Worm (Caenorhabditis elegans) whole organism, L4 larva: ENCODE data around the gene flp-24.
A peak's percentile ranks its signal among the peaks of the same experiment; 100 is the strongest.
"Not testable (repeated sequence)": the region's sequence is repeated elsewhere in the genome, so short reads cannot be mapped to it uniquely, and the experiment has no call there.

Experiments
- F37D6.2 ChIP-seq: sonication (generic microtip); optimal IDR thresholded peaks from 2 replicates; lab custom pipeline; 2016; ENCODE audit warnings: mild to moderate bottlenecking, missing genetic modification characterization, missing compliant biosample characterization
- R02D3.7 ChIP-seq: fragments of 150-350 bp; sonication (generic microtip); optimal IDR thresholded peaks from 3 replicates; lab custom pipeline; 2014; ENCODE audit warnings: missing biosample characterization, missing genetic modification characterization
- Y105C5A.15 ChIP-seq: fragments of 200-800 bp; sonication (Bioruptor generic); IDR thresholded peaks from 2 replicates; pipeline ENCODE4 v1.3.6; 2022; ENCODE audit warnings: missing genetic modification characterization, missing compliant biosample characterization
- Y75B8A.6 ChIP-seq: fragments of 200-800 bp; sonication (Bioruptor generic); IDR thresholded peaks from 2 replicates; pipeline ENCODE4 v1.3.6; 2022; ENCODE audit warnings: missing genetic modification reagents, missing genetic modification characterization, missing compliant biosample characterization
- aha-1 ChIP-seq: fragments of 150-350 bp; peaks from one replicate; lab custom pipeline; 2014; ENCODE audit warnings: missing biosample characterization, missing genetic modification characterization
- arid-1 ChIP-seq: fragments of 200-800 bp; sonication (Bioruptor generic); conservative IDR thresholded peaks from 2 replicates; pipeline ENCODE4 v1.3.6; 2022; ENCODE audit warnings: missing genetic modification reagents, missing genetic modification characterization, missing compliant biosample characterization
- ceh-20 ChIP-seq: fragments of 200-800 bp; sonication (Bioruptor generic); IDR thresholded peaks from 2 replicates; pipeline ENCODE4 v1.3.6; 2022; ENCODE audit warnings: missing genetic modification reagents, missing genetic modification characterization, missing compliant biosample characterization
- ces-1 ChIP-seq: fragments of 150-350 bp; sonication (generic microtip); optimal IDR thresholded peaks from 4 replicates; lab custom pipeline; 2014; ENCODE audit warnings: missing biosample characterization, missing genetic modification reagents, missing genetic modification characterization
- ctbp-1 ChIP-seq: fragments of 200-800 bp; sonication (Bioruptor generic); IDR thresholded peaks from 2 replicates; pipeline ENCODE4 v1.3.6; 2022; ENCODE audit warnings: missing genetic modification reagents, missing genetic modification characterization, missing compliant biosample characterization
- egl-43 ChIP-seq: fragments of 200-800 bp; sonication (Bioruptor generic); IDR thresholded peaks from 2 replicates; pipeline ENCODE4 v1.3.6; 2022; ENCODE audit warnings: missing genetic modification reagents, missing genetic modification characterization, missing compliant biosample characterization
- fkh-10 ChIP-seq: fragments of 150-350 bp; optimal IDR thresholded peaks from 2 replicates; lab custom pipeline; 2014; ENCODE audit warnings: missing biosample characterization, missing genetic modification reagents, missing genetic modification characterization
- fos-1 ChIP-seq: fragments of 150-350 bp; optimal IDR thresholded peaks from 2 replicates; lab custom pipeline; 2014; ENCODE audit warnings: missing biosample characterization, missing genetic modification characterization
- hif-1 ChIP-seq, 2 experiments: sonication (generic microtip); optimal IDR thresholded peaks; 2 replicates each; lab custom pipeline; 2016 to 2017; ENCODE audit warnings: missing compliant biosample characterization in 2 of 2, missing genetic modification characterization in 2 of 2, missing genetic modification reagents in 2 of 2, missing genotype in 2 of 2, mild to moderate bottlenecking in 1 of 2
- jun-1 ChIP-seq: fragments of 150-350 bp; optimal IDR thresholded peaks from 2 replicates; lab custom pipeline; 2014; ENCODE audit warnings: missing biosample characterization, missing genetic modification reagents, missing genetic modification characterization
- lin-13 ChIP-seq: fragments of 150-350 bp; optimal IDR thresholded peaks from 2 replicates; lab custom pipeline; 2014; ENCODE audit warnings: missing biosample characterization, missing genetic modification reagents, missing genetic modification characterization
- lir-3 ChIP-seq: sonication (generic microtip); optimal IDR thresholded peaks from 2 replicates; lab custom pipeline; 2016; ENCODE audit warnings: mild to moderate bottlenecking, missing genetic modification characterization, missing compliant biosample characterization
- lsy-2 ChIP-seq, 2 experiments: fragments of 150-350 bp in 1 of 2; sonication (generic microtip) in 1 of 2; optimal IDR thresholded peaks; 2 replicates each; lab custom pipeline; 2014 to 2017; ENCODE audit warnings: missing biosample characterization in 2 of 2, missing genetic modification characterization in 2 of 2
- mdt-29 ChIP-seq: fragments of 200-800 bp; sonication (Bioruptor generic); IDR thresholded peaks from 2 replicates; pipeline ENCODE4 v1.3.6; 2022; ENCODE audit warnings: missing genetic modification reagents, missing genetic modification characterization, missing compliant biosample characterization
- mep-1 ChIP-seq: fragments of 150-350 bp; sonication (generic microtip); optimal IDR thresholded peaks from 3 replicates; lab custom pipeline; 2014; ENCODE audit warnings: missing biosample characterization, missing genetic modification characterization
- nhr-25 ChIP-seq: sonication (generic microtip); optimal IDR thresholded peaks from 2 replicates; lab custom pipeline; 2017; ENCODE audit warnings: missing genetic modification characterization, mild to moderate bottlenecking, missing compliant biosample characterization, antibody characterized with exemption, moderate library complexity, borderline replicate concordance; ENCODE audit not compliant: insufficient read depth
- nhr-28 ChIP-seq: fragments of 150-350 bp; optimal IDR thresholded peaks from 2 replicates; lab custom pipeline; 2014; ENCODE audit warnings: missing biosample characterization, missing genetic modification characterization
- rbr-2 ChIP-seq: sonication (generic microtip); optimal IDR thresholded peaks from 2 replicates; lab custom pipeline; 2016; ENCODE audit warnings: missing genotype, missing genetic modification characterization, missing compliant biosample characterization
- tag-97 ChIP-seq: fragments of 200-800 bp; sonication (Bioruptor generic); IDR thresholded peaks from 2 replicates; pipeline ENCODE4 v1.3.6; 2022; ENCODE audit warnings: missing genetic modification characterization, missing compliant biosample characterization
- unc-130 ChIP-seq: sonication (generic microtip); optimal IDR thresholded peaks from 2 replicates; lab custom pipeline; 2016; ENCODE audit warnings: missing genetic modification reagents, missing genetic modification characterization, missing compliant biosample characterization
- unc-39 ChIP-seq: sonication (generic microtip); optimal IDR thresholded peaks from 2 replicates; lab custom pipeline; 2017; ENCODE audit warnings: missing biosample characterization, missing genetic modification characterization
- unc-62 ChIP-seq, 3 experiments: fragments of 150-350 bp in 1 of 3; sonication (generic microtip); optimal IDR thresholded peaks in 2 of 3; peaks in 1 of 3; 1 replicate in 1 of 3; 2 replicates in 2 of 3; lab custom pipeline; 2014 to 2017; ENCODE audit warnings: missing biosample characterization in 3 of 3, missing genetic modification characterization in 3 of 3, missing genetic modification reagents in 3 of 3, missing genotype in 1 of 3
- zip-11 ChIP-seq: fragments of 200-800 bp; sonication (Bioruptor generic); IDR thresholded peaks from 2 replicates; pipeline ENCODE4 v1.3.6; 2022; ENCODE audit warnings: missing genetic modification characterization, missing compliant biosample characterization
- zip-2 ChIP-seq: fragments of 150-350 bp; optimal IDR thresholded peaks from 2 replicates; lab custom pipeline; 2014; ENCODE audit warnings: missing biosample characterization, missing genetic modification characterization
- ztf-11 ChIP-seq: fragments of 150-350 bp; optimal IDR thresholded peaks from 2 replicates; lab custom pipeline; 2014; ENCODE audit warnings: missing biosample characterization, missing genetic modification characterization

The flp-24 gene

ce11 chrIII:724819-725218 lies at the start of gene flp-24:
TSS of gene flp-24 (plus strand) at chrIII:725119.
- peak; percentile 30 for TF ChIP-seq aha-1 (tag; lab: Kevin White, UChicago)
- no peak for TF ChIP-seq hif-1 (tag; optimal IDR thresholded peaks at IDR 0.05; lab: Kevin White, UChicago)
- TF ChIP-seq, all 104 proteins: peak for 1

ce11 chrIII:675413-675812 lies 49.5 kb upstream of the flp-24 start:
- TF ChIP-seq tag-97 (GFP tag; lab: Robert Waterston, UW) (no peak), arid-1 (no peak), ces-1 (peak; percentile 76), ztf-11 (tag; lab: Kevin White, UChicago) (no peak), zip-11 (GFP tag; lab: Robert Waterston, UW) (no peak), ctbp-1 (GFP tag; lab: Robert Waterston, UW) (peak; percentile 70), mep-1 (tag; lab: Kevin White, UChicago) (peak; percentile 44), aha-1 (tag; lab: Kevin White, UChicago) (peak; percentile 77), lir-3 (tag; lab: Kevin White, UChicago) (no peak), fkh-10 (GFP tag; lab: Kevin White, UChicago) (peak; percentile 63), egl-43 (GFP tag; lab: Robert Waterston, UW) (0 out of 2 replicates have a peak, but pooled peaks have one; percentile 15), rbr-2 (peak; percentile 14)

- no peak for TF ChIP-seq unc-39 (tag; lab: Kevin White, UChicago)
- no peak for TF ChIP-seq Y105C5A.15 (GFP tag; lab: Robert Waterston, UW)
- no peak for TF ChIP-seq lin-13
- no peak for TF ChIP-seq R02D3.7 (tag; lab: Kevin White, UChicago)
- no peak for TF ChIP-seq nhr-28 (tag; lab: Kevin White, UChicago)
- TF ChIP-seq jun-1 (tag; lab: Kevin White, UChicago) = no peak
- no peak for TF ChIP-seq zip-2 (tag; lab: Kevin White, UChicago)
- TF ChIP-seq Y75B8A.6 (GFP tag; lab: Robert Waterston, UW) = no peak
- TF ChIP-seq fos-1 = no peak
- TF ChIP-seq lsy-2 (tag; optimal IDR thresholded peaks at IDR 0.05; lab: Kevin White, UChicago) = no peak
- no peak for TF ChIP-seq unc-130 (GFP tag; lab: Kevin White, UChicago)
- no peak for TF ChIP-seq ceh-20 (GFP tag; lab: Robert Waterston, UW)
- TF ChIP-seq, all 104 proteins: peak for 0
These were observed 49.1 kb upstream of the flp-24 start, which contains the start of gene grk-2 for ce11 chrIII:675822-676221. TSS of gene grk-2 (plus strand) at chrIII:676122.

- TF ChIP-seq unc-62 (GFP tag; optimal IDR thresholded peaks at IDR 0.05 in 1 of 2; lab: Kevin White, UChicago) (peak in 1 of 2 experiments; percentile 84), unc-62 (tag; optimal IDR thresholded peaks at IDR 0.05; lab: Kevin White, UChicago) (no peak), aha-1 (tag; lab: Kevin White, UChicago) (peak; percentile 73), mdt-29 (GFP tag; lab: Robert Waterston, UW) (no peak)
These were observed 41.6 kb upstream of the flp-24 start, which contains the start of gene W02B3.4 for ce11 chrIII:683318-683717. TSS of gene W02B3.4 (minus strand) at chrIII:683418.

DNA sequence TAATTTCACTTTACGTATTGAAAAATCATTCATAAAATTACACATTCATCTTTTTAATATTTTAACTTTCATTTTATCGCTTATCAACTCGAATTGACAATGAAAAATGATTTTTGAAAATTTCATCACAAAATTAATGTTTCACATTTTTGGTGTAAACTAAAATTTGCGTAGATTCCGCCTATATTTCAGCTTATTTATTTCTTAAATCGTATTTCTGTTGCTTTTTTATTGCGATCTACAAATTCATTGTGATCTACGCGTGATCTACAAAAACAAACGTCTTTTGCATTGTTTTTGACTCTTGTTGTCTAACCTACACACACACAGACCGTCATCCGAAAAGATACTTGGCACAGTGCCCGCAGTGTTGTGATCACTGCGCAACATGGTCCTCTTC lies 36.8 kb upstream of the flp-24 start:
- TF ChIP-seq unc-62 (GFP tag; optimal IDR thresholded peaks at IDR 0.05 in 1 of 2; lab: Kevin White, UChicago) (peak in 1 of 2 experiments; percentile 74), unc-62 (tag; optimal IDR thresholded peaks at IDR 0.05; lab: Kevin White, UChicago) (no peak), unc-130 (GFP tag; lab: Kevin White, UChicago) (no peak)
- TF ChIP-seq, all 104 proteins: peak for 1

ce11 chrIII:688869-689268 lies 36.0 kb upstream of the flp-24 start, which contains the start of gene elf-1:
TSS of gene elf-1 (plus strand) at chrIII:689169.
- TF ChIP-seq mep-1, F37D6.2, nhr-25 (tag; lab: Kevin White, UChicago): not testable (repeated sequence)
